Worm (Caenorhabditis elegans) whole organism, L2 larva: ENCODE results near the gene lurp-3.

Experiments used
- C34F6.9 ChIP-seq: fragments of 150-350 bp; optimal IDR thresholded peaks from 2 replicates; lab custom pipeline; 2014; ENCODE audit warnings: missing biosample characterization, missing genetic modification characterization
- R02D3.7 ChIP-seq: fragments of 150-350 bp; optimal IDR thresholded peaks from 2 replicates; lab custom pipeline; 2014; ENCODE audit warnings: missing biosample characterization, missing genetic modification characterization
- Y55F3AM.14 ChIP-seq: fragments of 200-800 bp; sonication (Bioruptor generic); optimal IDR thresholded peaks from 2 replicates; lab custom pipeline; 2018; ENCODE audit warnings: mild to moderate bottlenecking, missing genetic modification characterization, missing compliant biosample characterization
- ama-1 ChIP-seq: fragments of 150-350 bp; optimal IDR thresholded peaks from 2 replicates; lab custom pipeline; 2018; ENCODE audit warnings: inconsistent platforms
- blmp-1 ChIP-seq: sonication (generic microtip); optimal IDR thresholded peaks from 2 replicates; lab custom pipeline; 2017; ENCODE audit warnings: missing genetic modification characterization, mild to moderate bottlenecking, missing compliant biosample characterization, antibody characterized with exemption, moderate library complexity; ENCODE audit not compliant: insufficient read depth
- ceh-82 ChIP-seq: fragments of 150-350 bp; optimal IDR thresholded peaks from 2 replicates; lab custom pipeline; 2014; ENCODE audit warnings: missing biosample characterization, missing genetic modification characterization
- crh-2 ChIP-seq: sonication (generic microtip); optimal IDR thresholded peaks from 2 replicates; lab custom pipeline; 2017; ENCODE audit warnings: missing biosample characterization, missing genetic modification characterization
- gmeb-1 ChIP-seq: fragments of 150-350 bp; optimal IDR thresholded peaks from 2 replicates; lab custom pipeline; 2014; ENCODE audit warnings: missing biosample characterization, missing genetic modification characterization
- lin-39 ChIP-seq: fragments of 150-350 bp; optimal IDR thresholded peaks from 2 replicates; lab custom pipeline; 2014; ENCODE audit warnings: missing biosample characterization, missing genetic modification reagents, missing genetic modification characterization
- lsy-2 ChIP-seq, 2 experiments: fragments of 150-350 bp in 1 of 2; sonication (generic microtip) in 1 of 2; optimal IDR thresholded peaks; 2 replicates each; lab custom pipeline; 2014 to 2017; ENCODE audit warnings: missing biosample characterization in 2 of 2, missing genetic modification characterization in 2 of 2
- mab-5 ChIP-seq: fragments of 150-350 bp; optimal IDR thresholded peaks from 2 replicates; lab custom pipeline; 2014; ENCODE audit warnings: missing biosample characterization, missing genetic modification characterization
- mdl-1 ChIP-seq, 2 experiments: fragments of 150-350 bp in 1 of 2; sonication (generic microtip) in 1 of 2; optimal IDR thresholded peaks; 2 replicates each; lab custom pipeline; 2017; ENCODE audit warnings: missing biosample characterization in 2 of 2, missing genetic modification characterization in 2 of 2
- nhr-10 ChIP-seq: sonication (generic microtip); optimal IDR thresholded peaks from 2 replicates; lab custom pipeline; 2017; ENCODE audit warnings: missing biosample characterization, missing genetic modification characterization
- peb-1 ChIP-seq: fragments of 150-350 bp; optimal IDR thresholded peaks from 2 replicates; lab custom pipeline; 2014; ENCODE audit warnings: missing biosample characterization, missing genetic modification characterization
- skn-1 ChIP-seq: sonication (generic microtip); optimal IDR thresholded peaks from 2 replicates; lab custom pipeline; 2017; ENCODE audit warnings: missing biosample characterization, missing genetic modification characterization
- sma-3 ChIP-seq: sonication (generic microtip); optimal IDR thresholded peaks from 2 replicates; lab custom pipeline; 2016; ENCODE audit warnings: missing genetic modification reagents, missing genetic modification characterization, missing compliant biosample characterization
- zag-1 ChIP-seq: fragments of 150-350 bp; optimal IDR thresholded peaks from 2 replicates; lab custom pipeline; 2014; ENCODE audit warnings: missing biosample characterization, missing genetic modification characterization

The lurp-3 gene

ce11 chrV:13497322-13497847, 41.8 kb downstream of the lurp-3 start, which contains the start of the genes eea-1 and gut-2 (continued):
- TF ChIP-seq crh-2 (tag; lab: Kevin White, UChicago): peak; percentile 61
- TF ChIP-seq gmeb-1 (tag; lab: Kevin White, UChicago): peak; percentile 42
- no peak for TF ChIP-seq ceh-82
- TF ChIP-seq Y55F3AM.14 (GFP tag; lab: Kevin White, UChicago): no peak
- TF ChIP-seq nhr-10: no peak
- no peak for TF ChIP-seq skn-1 (tag; lab: Kevin White, UChicago)
- TF ChIP-seq lin-39 (tag; lab: Kevin White, UChicago): no peak
- no peak for TF ChIP-seq zag-1 (tag; lab: Kevin White, UChicago)
- TF ChIP-seq lsy-2 (tag; optimal IDR thresholded peaks at IDR 0.05; lab: Kevin White, UChicago): peak; percentile 29 to 76

ce11 chrV:13499227-13499626, 43.7 kb downstream of the lurp-3 start:
- no peak for TF ChIP-seq blmp-1 (tag; lab: Kevin White, UChicago)
- no peak for TF ChIP-seq peb-1

- TF ChIP-seq sma-3 (GFP tag; lab: Kevin White, UChicago): no peak
- no peak for TF ChIP-seq R02D3.7 (tag; lab: Kevin White, UChicago)
- TF ChIP-seq C34F6.9 (tag; lab: Kevin White, UChicago): no peak
- no peak for TF ChIP-seq mab-5 (tag; lab: Kevin White, UChicago)
- no peak for TF ChIP-seq ama-1 (lab: Kevin White, UChicago)
- no peak for TF ChIP-seq mdl-1 (tag; optimal IDR thresholded peaks at IDR 0.05; lab: Kevin White, UChicago)
- TF ChIP-seq lin-39 (tag; lab: Kevin White, UChicago): no peak
- no peak for TF ChIP-seq ceh-82
- no peak for TF ChIP-seq crh-2 (tag; lab: Kevin White, UChicago)
- TF ChIP-seq, all 48 proteins: peak for 0
Measured at ce11 chrV:13506321-13506720, 50.8 kb downstream of the lurp-3 start, which contains the start of gene R11G10.4. Gene R11G10.4, plus strand, starts transcription at chrV:13506621.
